Fruit fly (Drosophila melanogaster): ENCODE measurements around the gene Atx-1.

Gene Atx-1

DNA sequence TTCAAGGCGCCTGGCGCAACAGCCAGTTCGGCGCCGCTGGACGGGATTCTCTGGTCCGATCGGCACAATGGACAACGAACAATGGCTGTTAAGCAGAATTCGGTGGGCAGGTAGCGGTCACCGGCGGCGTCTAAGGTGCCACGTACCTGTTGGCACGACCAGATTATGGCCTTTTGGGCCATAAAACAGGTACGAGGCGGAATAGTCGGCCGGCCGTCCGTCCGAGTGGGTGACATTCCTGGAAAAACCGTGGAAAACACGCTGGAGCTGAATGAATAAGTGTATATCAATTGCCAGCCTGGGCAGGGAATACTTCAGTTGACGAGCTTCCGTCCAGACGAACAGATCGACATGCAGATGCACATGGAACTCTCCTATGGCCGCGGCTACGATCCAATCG, at the start of gene Atx-1:
TSS of gene Atx-1 (plus strand) at position 301 of the 400 bp plus-strand sequence.
- no peak for TF ChIP-seq CG33017 (tag; optimal IDR thresholded peaks at IDR 0.05)
- no peak for TF ChIP-seq toe (GFP tag; optimal IDR thresholded peaks at IDR 0.05)
- TF ChIP-seq Mnt (GFP tag; optimal IDR thresholded peaks at IDR 0.05), result no peak
- no peak for TF ChIP-seq pad (GFP tag; optimal IDR thresholded peaks at IDR 0.05)
- TF ChIP-seq CG12768 (GFP tag; optimal IDR thresholded peaks at IDR 0.05), result no peak
- no peak for TF ChIP-seq Clk (GFP tag; optimal IDR thresholded peaks at IDR 0.05)
- no peak for TF ChIP-seq CG7045 (GFP tag; optimal IDR thresholded peaks at IDR 0.05)
- TF ChIP-seq kay (GFP tag; ENCODE audit: borderline replicate concordance), result no peak
- no peak for TF ChIP-seq CG14711 (tag; optimal IDR thresholded peaks at IDR 0.05)
- no peak for TF ChIP-seq Crg-1 (GFP tag; optimal IDR thresholded peaks at IDR 0.05)
- TF ChIP-seq cic (GFP tag; optimal IDR thresholded peaks at IDR 0.05), result no peak
- no peak for TF ChIP-seq CG5204 (GFP tag; optimal IDR thresholded peaks at IDR 0.05)
- no peak for TF ChIP-seq CG7101 (tag; optimal IDR thresholded peaks at IDR 0.05)
- no peak for TF ChIP-seq Hr96 (GFP tag; optimal IDR thresholded peaks at IDR 0.05)
- TF ChIP-seq tj (GFP tag; optimal IDR thresholded peaks at IDR 0.05), result no peak
- TF ChIP-seq ovo (GFP tag; optimal IDR thresholded peaks at IDR 0.05), result no peak
- TF ChIP-seq CG1620 (GFP tag; optimal IDR thresholded peaks at IDR 0.05), result no peak
- TF ChIP-seq bab1 (GFP tag; optimal IDR thresholded peaks at IDR 0.05), result no peak

dm6 chrX:6775622-6776021, 47.4 kb upstream of the Atx-1 start:
- no peak for TF ChIP-seq kay (GFP tag; ENCODE audit: borderline replicate concordance)
- TF ChIP-seq Crg-1 (GFP tag; optimal IDR thresholded peaks at IDR 0.05), result no peak
- no peak for TF ChIP-seq CG5204 (GFP tag; optimal IDR thresholded peaks at IDR 0.05)
- no peak for TF ChIP-seq CG7045 (GFP tag; optimal IDR thresholded peaks at IDR 0.05)
- no peak for TF ChIP-seq ovo (GFP tag; optimal IDR thresholded peaks at IDR 0.05)
- no peak for TF ChIP-seq CG1620 (GFP tag; optimal IDR thresholded peaks at IDR 0.05)

DNA sequence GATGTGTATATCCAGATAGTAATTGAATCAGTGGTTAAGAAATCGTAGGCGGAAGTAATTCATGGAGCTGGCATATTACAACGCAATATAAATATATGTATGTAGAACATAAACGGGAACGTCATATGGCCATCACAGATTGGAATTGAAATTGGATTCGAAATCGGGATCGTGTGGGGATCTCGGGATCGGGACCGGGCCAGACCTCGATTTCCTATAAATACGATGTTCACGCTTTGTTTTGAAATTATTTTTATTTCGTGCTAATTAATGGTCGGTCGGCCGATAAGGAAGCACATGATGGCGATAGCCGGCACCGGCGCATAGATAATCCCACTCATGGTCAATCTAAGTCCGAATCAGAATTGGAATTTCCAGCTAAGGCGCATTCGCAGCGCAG, 46.7 kb upstream of the Atx-1 start:
- TF ChIP-seq CG33017 (tag; optimal IDR thresholded peaks at IDR 0.05) (no peak), tj (GFP tag; optimal IDR thresholded peaks at IDR 0.05) (no peak), cic (GFP tag; optimal IDR thresholded peaks at IDR 0.05) (no peak), bab1 (GFP tag; optimal IDR thresholded peaks at IDR 0.05) (no peak), Mnt (GFP tag; optimal IDR thresholded peaks at IDR 0.05) (no peak), CG11617 (GFP tag; optimal IDR thresholded peaks at IDR 0.05) (no peak), ovo (GFP tag; optimal IDR thresholded peaks at IDR 0.05) (no peak), CG12768 (GFP tag; optimal IDR thresholded peaks at IDR 0.05) (no peak), Crg-1 (GFP tag; optimal IDR thresholded peaks at IDR 0.05) (no peak), Hr96 (GFP tag; optimal IDR thresholded peaks at IDR 0.05) (no peak), CG7101 (tag; optimal IDR thresholded peaks at IDR 0.05) (no peak), kay (GFP tag; ENCODE audit: borderline replicate concordance) (no peak), CG5204 (GFP tag; optimal IDR thresholded peaks at IDR 0.05) (no peak), CG7045 (GFP tag; optimal IDR thresholded peaks at IDR 0.05) (no peak), Clk (GFP tag; optimal IDR thresholded peaks at IDR 0.05) (no peak), pad (GFP tag; optimal IDR thresholded peaks at IDR 0.05) (no peak)

dm6 chrX:6776934-6777333, 46.1 kb upstream of the Atx-1 start:
- TF ChIP-seq CG7045 (GFP tag; optimal IDR thresholded peaks at IDR 0.05) (no peak), kay (GFP tag; ENCODE audit: borderline replicate concordance) (no peak), Hr96 (GFP tag; optimal IDR thresholded peaks at IDR 0.05) (no peak), Mnt (GFP tag; optimal IDR thresholded peaks at IDR 0.05) (no peak), bab1 (GFP tag; optimal IDR thresholded peaks at IDR 0.05) (no peak), Clk (GFP tag; optimal IDR thresholded peaks at IDR 0.05) (no peak)

- TF ChIP-seq CG7101 (tag; optimal IDR thresholded peaks at IDR 0.05) (no peak), pad (GFP tag; optimal IDR thresholded peaks at IDR 0.05) (no peak), kay (GFP tag; ENCODE audit: borderline replicate concordance) (no peak), Mnt (GFP tag; optimal IDR thresholded peaks at IDR 0.05) (no peak), CG7045 (GFP tag; optimal IDR thresholded peaks at IDR 0.05) (no peak), Hr96 (GFP tag; optimal IDR thresholded peaks at IDR 0.05) (no peak), toe (GFP tag; optimal IDR thresholded peaks at IDR 0.05) (no peak), CG11617 (GFP tag; optimal IDR thresholded peaks at IDR 0.05) (no peak), Clk (GFP tag; optimal IDR thresholded peaks at IDR 0.05) (no peak), cnc (optimal IDR thresholded peaks at IDR 0.05) (no peak), tj (GFP tag; optimal IDR thresholded peaks at IDR 0.05) (no peak), CG14711 (tag; optimal IDR thresholded peaks at IDR 0.05) (no peak), cic (GFP tag; optimal IDR thresholded peaks at IDR 0.05) (no peak), bab1 (GFP tag; optimal IDR thresholded peaks at IDR 0.05) (no peak), CG33017 (tag; optimal IDR thresholded peaks at IDR 0.05) (no peak)
These were observed 45.6 kb upstream of the Atx-1 start for dm6 chrX:6777394-6777793.

DNA sequence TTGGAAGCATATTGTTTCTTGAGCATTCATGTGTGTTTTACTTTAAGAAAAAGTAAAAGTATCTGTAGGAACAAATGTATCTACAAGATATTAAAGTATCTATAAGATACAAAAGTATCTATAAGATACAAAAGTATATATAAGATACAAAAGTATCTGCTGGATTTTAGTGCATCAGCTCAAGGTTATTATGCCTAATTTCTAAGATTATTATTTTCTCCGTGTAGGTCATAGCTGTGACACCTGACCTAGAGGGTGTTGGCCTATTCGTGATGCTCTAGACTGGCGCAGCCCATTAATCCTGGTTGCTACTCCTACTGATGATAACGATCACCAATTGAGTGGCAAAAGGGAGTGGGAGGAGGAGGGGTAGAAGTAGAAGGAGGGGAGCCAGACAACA, 44.9 kb upstream of the Atx-1 start:
- TF ChIP-seq CG12768 (GFP tag; optimal IDR thresholded peaks at IDR 0.05), result no peak

DNA sequence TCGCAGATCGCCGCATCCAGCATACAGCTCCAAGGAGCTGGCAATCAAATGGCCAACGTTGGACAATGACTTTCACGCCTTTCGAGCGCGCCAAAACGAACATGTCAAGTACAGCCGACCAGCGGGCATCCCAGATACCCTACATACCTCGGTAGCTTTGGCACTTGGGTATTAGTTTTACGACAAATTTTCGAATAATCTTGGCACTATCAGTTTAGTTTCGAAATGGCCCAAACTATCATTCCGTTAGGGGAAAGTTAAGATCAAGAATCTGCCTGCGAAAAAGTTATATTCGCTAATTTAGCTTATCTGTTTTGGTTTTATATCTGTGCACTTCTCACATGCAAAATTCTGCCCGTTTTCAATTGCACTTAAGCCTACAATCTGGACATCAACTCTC, 44.2 kb upstream of the Atx-1 start:
- no peak for TF ChIP-seq cic (GFP tag; optimal IDR thresholded peaks at IDR 0.05)

DNA sequence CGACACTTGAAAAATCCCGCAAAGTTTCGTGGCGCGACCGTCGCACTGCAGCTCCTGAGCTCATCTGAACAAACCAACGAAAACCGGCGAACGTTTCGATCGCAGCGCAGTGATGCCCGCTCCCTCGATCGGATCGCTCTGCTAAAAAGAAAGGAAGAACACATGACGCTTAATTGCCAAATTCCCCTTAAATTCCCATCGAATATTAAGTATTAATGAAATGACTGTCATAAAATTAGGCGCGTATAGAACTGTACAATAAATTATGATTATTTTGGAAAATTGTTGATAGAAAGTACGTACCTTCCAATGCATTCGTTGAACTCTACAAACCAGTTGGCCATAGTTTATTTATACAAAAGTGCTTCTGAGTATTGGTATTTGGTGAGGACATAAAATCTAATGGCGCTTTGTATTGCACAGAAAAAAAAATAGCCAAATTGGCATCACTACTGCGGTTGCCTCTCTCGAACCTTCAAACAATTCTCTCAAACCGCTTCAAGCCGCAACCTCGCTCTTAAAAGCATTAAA, 43.3 kb upstream of the Atx-1 start, which contains the start of gene shf:
TSS of gene shf (minus strand) at position 51 of the 531 bp plus-strand sequence.
- TF ChIP-seq CG14711 (tag; optimal IDR thresholded peaks at IDR 0.05) (no peak), CG11617 (GFP tag; optimal IDR thresholded peaks at IDR 0.05) (peak; percentile 18)

All from whole organism, adult.